Fruit fly (Drosophila melanogaster) whole organism, embryonic: ENCODE measurements around the gene CG12009.
A peak's percentile ranks its signal among the peaks of the same experiment; 100 is the strongest.

Experiments
- Atf3 ChIP-seq: fragments of 200-800 bp; sonication (Bioruptor generic); optimal IDR thresholded peaks from 3 replicates; lab custom pipeline; 2016; ENCODE audit warnings: missing biosample characterization, missing genetic modification characterization
- B-H2 ChIP-seq: fragments of 200-800 bp; sonication (Bioruptor generic); optimal IDR thresholded peaks from 2 replicates; lab custom pipeline; 2018; ENCODE audit warnings: missing biosample characterization, mild to moderate bottlenecking, missing genetic modification characterization
- CG1024 ChIP-seq: fragments of 200-800 bp; sonication (Bioruptor generic); IDR thresholded peaks from 2 replicates; pipeline ENCODE4 v1.3.6; 2022; ENCODE audit warnings: missing biosample characterization, missing genetic modification characterization
- CG10321 ChIP-seq: fragments of 200-800 bp; sonication (Bioruptor generic); IDR thresholded peaks from 2 replicates; pipeline ENCODE4 v1.3.6; 2022; ENCODE audit warnings: missing biosample characterization, missing genetic modification characterization
- CG10565 ChIP-seq: fragments of 200-800 bp; sonication (Bioruptor generic); optimal IDR thresholded peaks from 3 replicates; lab custom pipeline; 2016; ENCODE audit warnings: missing biosample characterization, mild to moderate bottlenecking, missing genetic modification characterization
- CG11504 ChIP-seq: fragments of 200-800 bp; sonication (Bioruptor generic); optimal IDR thresholded peaks from 3 replicates; lab custom pipeline; 2019; ENCODE audit warnings: missing biosample characterization, mild to moderate bottlenecking, missing genetic modification characterization, moderate library complexity
- CG12219 ChIP-seq: fragments of 200-800 bp; sonication (Bioruptor generic); optimal IDR thresholded peaks from 3 replicates; lab custom pipeline; 2018; ENCODE audit warnings: missing biosample characterization, mild to moderate bottlenecking, missing genetic modification characterization
- CG12299 ChIP-seq: fragments of 200-800 bp; sonication (Bioruptor generic); optimal IDR thresholded peaks from 2 replicates; lab custom pipeline; 2018; ENCODE audit warnings: missing biosample characterization, mild to moderate bottlenecking, missing genetic modification characterization
- CG14860 ChIP-seq: fragments of 200-800 bp; sonication (Bioruptor generic); IDR thresholded peaks from 3 replicates; pipeline ENCODE4 v1.3.6; 2022; ENCODE audit warnings: missing biosample characterization, missing genetic modification characterization; ENCODE audit not compliant: partially characterized antibody
- CG14965 ChIP-seq: fragments of 200-800 bp; sonication (Bioruptor generic); optimal IDR thresholded peaks from 2 replicates; lab custom pipeline; 2016; ENCODE audit warnings: missing biosample characterization, missing genetic modification characterization, borderline replicate concordance
- CG16863 ChIP-seq: fragments of 200-800 bp; sonication (Bioruptor generic); optimal IDR thresholded peaks from 3 replicates; lab custom pipeline; 2016; ENCODE audit warnings: missing biosample characterization, missing genetic modification characterization
- CG17359 ChIP-seq: fragments of 200-800 bp; sonication (Bioruptor generic); optimal IDR thresholded peaks from 3 replicates; lab custom pipeline; 2018; ENCODE audit warnings: missing biosample characterization, mild to moderate bottlenecking, missing genetic modification characterization, moderate library complexity
- CG18599 ChIP-seq: fragments of 200-800 bp; sonication (Bioruptor generic); optimal IDR thresholded peaks from 3 replicates; lab custom pipeline; 2017; ENCODE audit warnings: missing biosample characterization, missing genetic modification characterization, mild to moderate bottlenecking, moderate library complexity, missing genetic modification reagents
- CG2120 ChIP-seq: fragments of 200-800 bp; sonication (Bioruptor generic); optimal IDR thresholded peaks from 3 replicates; lab custom pipeline; 2016; ENCODE audit warnings: missing biosample characterization, missing genetic modification characterization
- CG2129 ChIP-seq: fragments of 200-800 bp; sonication (Bioruptor generic); IDR thresholded peaks from 2 replicates; pipeline ENCODE4 v1.3.6; 2022; ENCODE audit warnings: missing biosample characterization, missing genetic modification characterization; ENCODE audit not compliant: partially characterized antibody
- CG2712 ChIP-seq: fragments of 200-800 bp; optimal IDR thresholded peaks from 3 replicates; lab custom pipeline; 2019; ENCODE audit warnings: missing biosample characterization, mild to moderate bottlenecking, missing genetic modification characterization, moderate library complexity
- CG3163 ChIP-seq: fragments of 200-800 bp; sonication (Bioruptor generic); optimal IDR thresholded peaks from 3 replicates; lab custom pipeline; 2016; ENCODE audit warnings: missing biosample characterization, missing genetic modification characterization
- CG3995 ChIP-seq: fragments of 200-800 bp; sonication (Bioruptor generic); optimal IDR thresholded peaks from 3 replicates; lab custom pipeline; 2016; ENCODE audit warnings: missing biosample characterization, missing genetic modification characterization
- CG43689 ChIP-seq: fragments of 200-800 bp; sonication (Bioruptor generic); IDR thresholded peaks from 2 replicates; pipeline ENCODE4 v1.3.6; 2022; ENCODE audit warnings: missing biosample characterization, missing genetic modification characterization
- CG4617 ChIP-seq: fragments of 200-800 bp; sonication (Bioruptor generic); optimal IDR thresholded peaks from 3 replicates; lab custom pipeline; 2016; ENCODE audit warnings: missing biosample characterization, missing genetic modification characterization, borderline replicate concordance
- CG5953 ChIP-seq: fragments of 200-800 bp; sonication (Bioruptor generic); IDR thresholded peaks from 2 replicates; pipeline ENCODE4 v1.3.6; 2022; ENCODE audit warnings: missing biosample characterization, missing genetic modification characterization
- CG8089 ChIP-seq: fragments of 200-800 bp; sonication (Bioruptor generic); optimal IDR thresholded peaks from 3 replicates; lab custom pipeline; 2016; ENCODE audit warnings: missing biosample characterization, missing genetic modification characterization
- CoRest ChIP-seq: fragments of 200-800 bp; sonication (Bioruptor generic); optimal IDR thresholded peaks from 3 replicates; lab custom pipeline; 2018; ENCODE audit warnings: missing biosample characterization, mild to moderate bottlenecking, missing genetic modification characterization, moderate library complexity
- CrebB ChIP-seq: fragments of 200-800 bp; sonication (Bioruptor generic); optimal IDR thresholded peaks from 3 replicates; lab custom pipeline; 2018; ENCODE audit warnings: missing biosample characterization, mild to moderate bottlenecking, missing genetic modification characterization
- Dad ChIP-seq: fragments of 200-800 bp; sonication (Bioruptor generic); optimal IDR thresholded peaks from 3 replicates; lab custom pipeline; 2016; ENCODE audit warnings: missing biosample characterization, missing genetic modification characterization
- Doc2 ChIP-seq: fragments of 200-800 bp; sonication (Bioruptor generic); IDR thresholded peaks from 2 replicates; pipeline ENCODE4 v1.3.6; 2022; ENCODE audit warnings: missing biosample characterization, missing genetic modification characterization
- HLH54F ChIP-seq: fragments of 200-800 bp; sonication (Bioruptor generic); optimal IDR thresholded peaks from 3 replicates; lab custom pipeline; 2016; ENCODE audit warnings: missing biosample characterization, missing genetic modification characterization
- HLHmδ ChIP-seq: fragments of 200-800 bp; sonication (Bioruptor generic); optimal IDR thresholded peaks from 2 replicates; lab custom pipeline; 2018; ENCODE audit warnings: missing biosample characterization, mild to moderate bottlenecking, missing genetic modification characterization, moderate library complexity
- Hr78 ChIP-seq, 2 experiments: fragments of 200-800 bp in 1 of 2; fragments of >200 bp in 1 of 2; sonication (Bioruptor generic) in 1 of 2; optimal IDR thresholded peaks; 2 replicates each; lab custom pipeline; 2017 to 2019; ENCODE audit warnings: missing biosample characterization in 2 of 2, missing genetic modification characterization in 2 of 2, mild to moderate bottlenecking in 1 of 2, moderate library complexity in 1 of 2
- Opbp ChIP-seq: fragments of 200-800 bp; sonication (Bioruptor generic); IDR thresholded peaks from 3 replicates; pipeline ENCODE4 v1.3.6; 2022; ENCODE audit warnings: missing biosample characterization, missing genetic modification characterization; ENCODE audit not compliant: partially characterized antibody
- bcd ChIP-seq: fragments of 200-800 bp; sonication (Bioruptor generic); optimal IDR thresholded peaks from 2 replicates; lab custom pipeline; 2017; ENCODE audit warnings: missing biosample characterization, mild to moderate bottlenecking, missing genetic modification characterization
- cad ChIP-seq: fragments of >200 bp; optimal IDR thresholded peaks from 2 replicates; lab custom pipeline; 2017; ENCODE audit warnings: missing biosample characterization, missing genetic modification characterization
- chinmo ChIP-seq: fragments of 200-800 bp; sonication (Bioruptor generic); IDR thresholded peaks from 4 replicates; pipeline ENCODE4 v1.3.6; 2022; ENCODE audit warnings: missing biosample characterization, missing genetic modification characterization; ENCODE audit not compliant: partially characterized antibody
- ewg ChIP-seq: fragments of 200-800 bp; sonication (Bioruptor generic); optimal IDR thresholded peaks from 3 replicates; lab custom pipeline; 2017; ENCODE audit warnings: mild to moderate bottlenecking, missing biosample characterization, missing genetic modification reagents, missing genetic modification characterization
- eyg ChIP-seq: fragments of 200-800 bp; sonication (Bioruptor generic); optimal IDR thresholded peaks from 3 replicates; lab custom pipeline; 2016; ENCODE audit warnings: missing biosample characterization, missing genetic modification characterization
- fd64A ChIP-seq: fragments of 200-800 bp; sonication (Bioruptor generic); optimal IDR thresholded peaks from 3 replicates; lab custom pipeline; 2018; ENCODE audit warnings: missing biosample characterization, mild to moderate bottlenecking, missing genetic modification characterization
- kay ChIP-seq: fragments of 200-800 bp; sonication (Bioruptor generic); optimal IDR thresholded peaks from 2 replicates; lab custom pipeline; 2016; ENCODE audit warnings: missing biosample characterization, missing genetic modification characterization
- ken ChIP-seq: fragments of 200-800 bp; sonication (Bioruptor generic); IDR thresholded peaks from 3 replicates; pipeline ENCODE4 v1.3.6; 2022; ENCODE audit warnings: missing biosample characterization, missing genetic modification characterization
- klu ChIP-seq: fragments of 200-800 bp; sonication (Bioruptor generic); IDR thresholded peaks from 2 replicates; pipeline ENCODE4 v1.3.6; 2022; ENCODE audit warnings: missing biosample characterization, missing genetic modification characterization
- lbe ChIP-seq: fragments of 200-800 bp; sonication (Bioruptor generic); optimal IDR thresholded peaks from 2 replicates; lab custom pipeline; 2016; ENCODE audit warnings: missing biosample characterization, mild to moderate bottlenecking, missing genetic modification characterization
- sd ChIP-seq: fragments of 200-800 bp; sonication (Bioruptor generic); optimal IDR thresholded peaks from 3 replicates; lab custom pipeline; 2018; ENCODE audit warnings: missing biosample characterization, mild to moderate bottlenecking, missing genetic modification characterization, moderate library complexity
- sens-2 ChIP-seq: fragments of 200-800 bp; sonication (Bioruptor generic); IDR thresholded peaks from 2 replicates; pipeline ENCODE4 v1.3.6; 2022; ENCODE audit warnings: missing biosample characterization, missing genetic modification characterization
- so ChIP-seq: fragments of 200-800 bp; sonication (Bioruptor generic); IDR thresholded peaks from 3 replicates; pipeline ENCODE4 v1.3.6; 2022; ENCODE audit warnings: missing biosample characterization, missing genetic modification characterization
- sr ChIP-seq: fragments of 200-800 bp; sonication (Bioruptor generic); IDR thresholded peaks from 3 replicates; pipeline ENCODE4 v1.3.6; 2022; ENCODE audit warnings: missing biosample characterization, missing genetic modification characterization
- tgo ChIP-seq: fragments of 200-800 bp; sonication (Bioruptor generic); IDR thresholded peaks from 3 replicates; pipeline ENCODE4 v1.3.6; 2022; ENCODE audit warnings: missing biosample characterization, missing genetic modification characterization
- tio ChIP-seq: fragments of 200-800 bp; sonication (Bioruptor generic); optimal IDR thresholded peaks from 2 replicates; lab custom pipeline; 2017; ENCODE audit warnings: missing biosample characterization, missing genetic modification characterization, inconsistent platforms
- unc-4 ChIP-seq: fragments of 200-800 bp; sonication (Bioruptor generic); IDR thresholded peaks from 2 replicates; pipeline ENCODE4 v1.3.6; 2022; ENCODE audit warnings: missing biosample characterization, missing genetic modification characterization; ENCODE audit not compliant: partially characterized antibody
- usp ChIP-seq: fragments of >200 bp; optimal IDR thresholded peaks from 2 replicates; lab custom pipeline; 2017; ENCODE audit warnings: missing biosample characterization, missing genetic modification characterization
- wor ChIP-seq: fragments of 200-800 bp; sonication (Bioruptor generic); IDR thresholded peaks from 2 replicates; pipeline ENCODE4 v1.3.6; 2022; ENCODE audit warnings: missing biosample characterization, missing genetic modification characterization

CG12009 gene

DNA sequence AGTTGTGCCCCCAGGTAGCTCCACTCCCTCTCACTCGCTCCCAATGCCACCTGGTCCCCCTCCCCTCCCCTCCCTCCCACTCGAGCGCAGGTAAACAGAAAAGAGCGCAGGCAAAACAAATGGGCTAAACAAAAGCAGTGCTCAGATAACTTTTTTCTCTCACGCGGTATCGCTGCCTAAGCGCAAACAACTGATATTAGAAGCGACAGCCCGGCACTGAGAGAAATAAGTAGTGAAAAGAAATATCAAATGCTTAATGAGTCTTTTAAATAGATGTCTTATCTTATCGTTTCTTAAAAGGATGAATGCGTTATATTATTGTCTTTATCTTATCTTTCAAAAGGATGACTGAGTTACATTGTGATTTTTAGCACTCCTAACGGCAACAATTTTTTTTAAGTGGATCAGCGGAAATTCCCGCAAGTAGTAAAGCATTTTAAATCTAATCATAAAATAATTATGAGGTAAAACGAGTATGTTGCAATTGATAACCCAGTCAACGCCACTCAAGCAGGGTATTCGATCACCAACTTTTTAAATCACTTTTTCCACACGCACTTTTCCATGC lies 10.0 kb downstream of the CG12009 start (continued):
- TF ChIP-seq sens-2 (peak; percentile 90), CG1024 (GFP tag; lab: Robert Waterston, UW) (peak; percentile 43; the same call in 1 of the 2 replicates), CG12219 (peak; percentile 92), CoRest (tag; lab: Kevin White, UChicago) (peak; percentile 93), B-H2 (GFP tag; lab: Kevin White, UChicago) (peak; percentile 51), kay (peak; percentile 84), unc-4 (GFP tag; lab: Robert Waterston, UW) (no peak), Hr78 (GFP tag; optimal IDR thresholded peaks at IDR 0.05; lab: Kevin White, UChicago) (peak in 1 of 2 experiments; percentile 41), HLH54F (peak; percentile 84), CG5953 (GFP tag; lab: Robert Waterston, UW) (peak; percentile 83), CG11504 (tag; lab: Kevin White, UChicago) (peak; percentile 95), HLHmδ (GFP tag; lab: Kevin White, UChicago) (no peak), fd64A (peak; percentile 60), so (GFP tag; lab: Robert Waterston, UW) (peak; percentile 93), klu (GFP tag; lab: Robert Waterston, UW) (peak; percentile 73; the same call in 1 of the 2 replicates), sr (no peak; the same call in 2 of the 3 replicates), CG4617 (GFP tag; lab: Kevin White, UChicago) (peak; percentile 69), chinmo (GFP tag; lab: Robert Waterston, UW) (peak; percentile 77; the same call in 2 of the 4 replicates), ewg (GFP tag; lab: Kevin White, UChicago) (peak; percentile 81), CG2120 (GFP tag; lab: Kevin White, UChicago) (peak; percentile 94), CG2712 (peak; percentile 95), CG14965 (GFP tag; lab: Kevin White, UChicago) (peak; percentile 61), ken (GFP tag; lab: Robert Waterston, UW) (peak; percentile 79; the same call in 2 of the 3 replicates), Opbp (GFP tag; lab: Robert Waterston, UW) (no peak), CG17359 (tag; lab: Kevin White, UChicago) (peak; percentile 95), CG43689 (GFP tag; lab: Robert Waterston, UW) (peak; percentile 88), tio (GFP tag; lab: Kevin White, UChicago) (peak; percentile 88), eyg (GFP tag; lab: Kevin White, UChicago) (peak; percentile 91), CG3995 (GFP tag; lab: Kevin White, UChicago) (peak; percentile 23), CG8089 (GFP tag; lab: Kevin White, UChicago) (peak; percentile 81), tgo (GFP tag; lab: Robert Waterston, UW) (peak; percentile 93), CG14860 (GFP tag; lab: Robert Waterston, UW) (no peak), CG3163 (GFP tag; lab: Kevin White, UChicago) (peak; percentile 74), CG10321 (GFP tag; lab: Robert Waterston, UW) (peak; percentile 72), Atf3 (GFP tag; lab: Kevin White, UChicago) (peak; percentile 87), CrebB (tag; lab: Kevin White, UChicago) (peak; percentile 89), CG10565 (peak; percentile 56), CG16863 (GFP tag; lab: Kevin White, UChicago) (peak; percentile 88), CG2129 (GFP tag; lab: Robert Waterston, UW) (no peak), wor (GFP tag; lab: Robert Waterston, UW) (peak; percentile 89), CG18599 (GFP tag; lab: Kevin White, UChicago) (peak; percentile 96), lbe (peak; percentile 42), sd (peak; percentile 81), usp (no peak), cad (GFP tag; lab: Kevin White, UChicago) (no peak), Doc2 (GFP tag; lab: Robert Waterston, UW) (no peak), Dad (GFP tag; lab: Kevin White, UChicago) (peak; percentile 84), CG12299 (tag; lab: Kevin White, UChicago) (peak; percentile 87), bcd (GFP tag; lab: Kevin White, UChicago) (peak; percentile 88)
